Worm (Caenorhabditis elegans) whole organism, early embryonic: ENCODE measurements around the gene ama-1.

Source experiments
- aly-1 ChIP-seq: sonication (generic microtip); optimal IDR thresholded peaks from 2 replicates; lab custom pipeline; 2016; ENCODE audit warnings: missing genetic modification characterization, missing compliant biosample characterization
- ama-1 ChIP-seq: fragments of 150-350 bp; optimal IDR thresholded peaks from 2 replicates; lab custom pipeline; 2014
- ets-7 ChIP-seq: sonication (generic microtip); optimal IDR thresholded peaks from 2 replicates; lab custom pipeline; 2016; ENCODE audit warnings: missing genotype, missing genetic modification characterization, missing compliant biosample characterization
- flt-1 ChIP-seq: fragments of 200-800 bp; sonication (Bioruptor generic); IDR thresholded peaks from 2 replicates; pipeline ENCODE4 v1.3.6; 2022; ENCODE audit warnings: missing genetic modification characterization, missing compliant biosample characterization
- hmbx-1 ChIP-seq: sonication (generic microtip); optimal IDR thresholded peaks from 2 replicates; lab custom pipeline; 2016; ENCODE audit warnings: mild to moderate bottlenecking, missing genetic modification characterization, missing compliant biosample characterization
- hnd-1 ChIP-seq: sonication (generic microtip); optimal IDR thresholded peaks from 2 replicates; lab custom pipeline; 2016; ENCODE audit warnings: missing genetic modification characterization, missing compliant biosample characterization
- sea-1 ChIP-seq: fragments of 200-800 bp; sonication (Bioruptor generic); conservative IDR thresholded peaks from 2 replicates; pipeline ENCODE4 v1.3.6; 2022; ENCODE audit warnings: missing genetic modification characterization, missing compliant biosample characterization
- tbx-37 ChIP-seq: fragments of 200-800 bp; sonication (Bioruptor generic); conservative IDR thresholded peaks from 2 replicates; pipeline ENCODE4 v1.3.6; 2022; ENCODE audit warnings: missing genetic modification reagents, missing genetic modification characterization, missing compliant biosample characterization
- tra-4 ChIP-seq: sonication (generic microtip); optimal IDR thresholded peaks from 2 replicates; lab custom pipeline; 2017; ENCODE audit warnings: missing genetic modification characterization, missing compliant biosample characterization

ce11 chrIV:4284989-4285388 is 37.1 kb downstream of the ama-1 start:
- no peak for TF ChIP-seq ama-1 (lab: Kevin White, UChicago)
- no peak for TF ChIP-seq tra-4 (tag; lab: Kevin White, UChicago)
- TF ChIP-seq flt-1 (GFP tag; lab: Robert Waterston, UW) = no peak
- no peak for TF ChIP-seq aly-1 (tag; lab: Kevin White, UChicago)
- TF ChIP-seq ets-7 (tag; lab: Kevin White, UChicago) = no peak
- TF ChIP-seq hmbx-1 = no peak
- no peak for TF ChIP-seq hnd-1 (tag; lab: Kevin White, UChicago)
- no peak for TF ChIP-seq tbx-37
- no peak for TF ChIP-seq sea-1
